Fruit fly (Drosophila melanogaster) whole organism, wandering third instar larva: ENCODE measurements around the gene spn-A.

Experiments
- Abd-B ChIP-seq: fragments of >200 bp; optimal IDR thresholded peaks from 2 replicates; lab custom pipeline; 2017; ENCODE audit warnings: missing biosample characterization, missing genetic modification characterization
- CG32264 ChIP-seq: fragments of 200-800 bp; sonication (Bioruptor generic); optimal IDR thresholded peaks from 2 replicates; lab custom pipeline; 2016; ENCODE audit warnings: missing biosample characterization, missing genetic modification characterization
- CG9705 ChIP-seq: fragments of 200-800 bp; sonication (Bioruptor generic); optimal IDR thresholded peaks from 2 replicates; lab custom pipeline; 2018; ENCODE audit warnings: missing biosample characterization, mild to moderate bottlenecking, missing genetic modification characterization
- CrebA ChIP-seq: fragments of 200-800 bp; sonication (Bioruptor generic); optimal IDR thresholded peaks from 2 replicates; lab custom pipeline; 2016; ENCODE audit warnings: missing biosample characterization, mild to moderate bottlenecking, missing genetic modification characterization, borderline replicate concordance
- Dfd ChIP-seq: fragments of >200 bp; optimal IDR thresholded peaks from 2 replicates; lab custom pipeline; 2017; ENCODE audit warnings: missing biosample characterization, missing genetic modification characterization
- Dif ChIP-seq: fragments of 200-275, 200-300 bp; sonication (Bioruptor generic); optimal IDR thresholded peaks from 2 replicates; lab custom pipeline; 2018; ENCODE audit warnings: missing biosample characterization, missing genetic modification characterization; ENCODE audit not compliant: partially characterized antibody
- GATAd ChIP-seq: sonication (Bioruptor generic); optimal IDR thresholded peaks from 2 replicates; lab custom pipeline; 2016; ENCODE audit warnings: missing biosample characterization, missing genetic modification characterization
- HLH106 ChIP-seq: fragments of 200-800 bp; optimal IDR thresholded peaks from 3 replicates; lab custom pipeline; 2019; ENCODE audit warnings: missing biosample characterization, mild to moderate bottlenecking, missing genetic modification characterization, moderate library complexity
- Hnf4 ChIP-seq: fragments of 200-800 bp; sonication (Bioruptor generic); optimal IDR thresholded peaks from 2 replicates; lab custom pipeline; 2016; ENCODE audit warnings: missing biosample characterization, mild to moderate bottlenecking, missing genetic modification characterization
- Hr78 ChIP-seq: fragments of >200 bp; optimal IDR thresholded peaks from 2 replicates; lab custom pipeline; 2017; ENCODE audit warnings: missing biosample characterization, missing genetic modification characterization
- Hr83 ChIP-seq: fragments of 200-300 bp; sonication (Bioruptor generic); optimal IDR thresholded peaks from 2 replicates; lab custom pipeline; 2016; ENCODE audit warnings: missing biosample characterization, mild to moderate bottlenecking, missing genetic modification characterization, moderate library complexity; ENCODE audit not compliant: poor library complexity, severe bottlenecking
- Jra ChIP-seq: sonication (Bioruptor generic); optimal IDR thresholded peaks from 2 replicates; lab custom pipeline; 2016; ENCODE audit warnings: missing biosample characterization, missing genetic modification characterization
- Myc ChIP-seq: fragments of >200 bp; optimal IDR thresholded peaks from 2 replicates; lab custom pipeline; 2017
- OdsH ChIP-seq: fragments of 200-800 bp; sonication (Bioruptor generic); optimal IDR thresholded peaks from 2 replicates; lab custom pipeline; 2016; ENCODE audit warnings: missing biosample characterization, mild to moderate bottlenecking, missing genetic modification characterization
- Rel ChIP-seq, 2 experiments: fragments of 200-800 bp; sonication (Bioruptor generic) in 1 of 2; optimal IDR thresholded peaks; 2 replicates in 1 of 2; 3 replicates in 1 of 2; lab custom pipeline; 2016 to 2019; ENCODE audit warnings: mild to moderate bottlenecking in 2 of 2, missing biosample characterization in 2 of 2, missing genetic modification characterization in 2 of 2, moderate library complexity in 1 of 2
- Sp1 ChIP-seq: fragments of 200-800 bp; sonication (Bioruptor generic); optimal IDR thresholded peaks from 3 replicates; lab custom pipeline; 2019; ENCODE audit warnings: missing biosample characterization, mild to moderate bottlenecking, missing genetic modification characterization, moderate library complexity
- Vsx2 ChIP-seq: fragments of 200-300, 225-300 bp; sonication (Bioruptor generic); optimal IDR thresholded peaks from 2 replicates; lab custom pipeline; 2018; ENCODE audit warnings: missing biosample characterization, missing genetic modification characterization; ENCODE audit not compliant: partially characterized antibody
- br ChIP-seq: fragments of 200-800 bp; sonication (Bioruptor generic); optimal IDR thresholded peaks from 2 replicates; lab custom pipeline; 2016; ENCODE audit warnings: missing biosample characterization, missing genetic modification characterization
- brk ChIP-seq: fragments of 200-800 bp; sonication (Bioruptor generic); optimal IDR thresholded peaks from 2 replicates; lab custom pipeline; 2016; ENCODE audit warnings: missing biosample characterization, mild to moderate bottlenecking, missing genetic modification characterization
- dl ChIP-seq, 2 experiments: fragments of 175-275, 200-275 bp in 1 of 2; fragments of 200-275 bp in 1 of 2; sonication (Bioruptor generic); optimal IDR thresholded peaks; lab custom pipeline; 2018; ENCODE audit warnings: mild to moderate bottlenecking in 2 of 2, missing biosample characterization in 2 of 2, missing genetic modification characterization in 2 of 2, moderate library complexity in 2 of 2; ENCODE audit not compliant: partially characterized antibody in 2 of 2, insufficient read depth in 1 of 2
- dmrt93B ChIP-seq: fragments of 200-800 bp; sonication (Bioruptor generic); optimal IDR thresholded peaks from 2 replicates; lab custom pipeline; 2018; ENCODE audit warnings: missing biosample characterization, mild to moderate bottlenecking, missing genetic modification characterization
- ey ChIP-seq: fragments of 200-800 bp; sonication (Bioruptor generic); optimal IDR thresholded peaks from 2 replicates; lab custom pipeline; 2016; ENCODE audit warnings: missing biosample characterization, missing genetic modification characterization
- foxo ChIP-seq, 2 experiments: fragments of 200-800 bp; sonication (Bioruptor generic); optimal IDR thresholded peaks; 2 replicates in 1 of 2; 3 replicates in 1 of 2; lab custom pipeline; 2016 to 2017; ENCODE audit warnings: missing biosample characterization in 2 of 2, missing genetic modification characterization in 2 of 2
- fru ChIP-seq: fragments of 200-800 bp; sonication (Bioruptor generic); optimal IDR thresholded peaks from 3 replicates; lab custom pipeline; 2016; ENCODE audit warnings: missing biosample characterization, mild to moderate bottlenecking, missing genetic modification characterization
- h ChIP-seq: fragments of 200-800 bp; sonication (Bioruptor generic); optimal IDR thresholded peaks from 3 replicates; lab custom pipeline; 2016; ENCODE audit warnings: missing biosample characterization, mild to moderate bottlenecking, missing genetic modification characterization
- jim ChIP-seq: fragments of 175-275, 200-325 bp; sonication (Bioruptor generic); optimal IDR thresholded peaks from 2 replicates; lab custom pipeline; 2016; ENCODE audit warnings: missing biosample characterization, mild to moderate bottlenecking, missing genetic modification characterization
- lola ChIP-seq: fragments of >200 bp; optimal IDR thresholded peaks from 2 replicates; lab custom pipeline; 2017; ENCODE audit warnings: missing biosample characterization, missing genetic modification characterization
- pan ChIP-seq: fragments of >200 bp; optimal IDR thresholded peaks from 2 replicates; lab custom pipeline; 2017
- psq ChIP-seq: fragments of 200-800 bp; sonication (Bioruptor generic); optimal IDR thresholded peaks from 3 replicates; lab custom pipeline; 2017; ENCODE audit warnings: missing biosample characterization, mild to moderate bottlenecking, missing genetic modification characterization, moderate library complexity
- rgr ChIP-seq: fragments of 200-800 bp; sonication (Bioruptor generic); optimal IDR thresholded peaks from 3 replicates; lab custom pipeline; 2016; ENCODE audit warnings: missing biosample characterization, mild to moderate bottlenecking, missing genetic modification characterization
- sage ChIP-seq: fragments of 200-800 bp; sonication (Bioruptor generic); optimal IDR thresholded peaks from 2 replicates; lab custom pipeline; 2016; ENCODE audit warnings: missing biosample characterization, mild to moderate bottlenecking, missing genetic modification characterization
- sv ChIP-seq: fragments of 200-800 bp; sonication (Bioruptor generic); optimal IDR thresholded peaks from 3 replicates; lab custom pipeline; 2016; ENCODE audit warnings: missing biosample characterization, missing genetic modification characterization
- tai ChIP-seq: sonication (Bioruptor generic); optimal IDR thresholded peaks from 2 replicates; lab custom pipeline; 2016; ENCODE audit warnings: missing biosample characterization, missing genetic modification characterization
- usp ChIP-seq: fragments of >200 bp; optimal IDR thresholded peaks from 2 replicates; lab custom pipeline; 2017; ENCODE audit warnings: missing biosample characterization, missing genetic modification characterization

The spn-A gene

DNA sequence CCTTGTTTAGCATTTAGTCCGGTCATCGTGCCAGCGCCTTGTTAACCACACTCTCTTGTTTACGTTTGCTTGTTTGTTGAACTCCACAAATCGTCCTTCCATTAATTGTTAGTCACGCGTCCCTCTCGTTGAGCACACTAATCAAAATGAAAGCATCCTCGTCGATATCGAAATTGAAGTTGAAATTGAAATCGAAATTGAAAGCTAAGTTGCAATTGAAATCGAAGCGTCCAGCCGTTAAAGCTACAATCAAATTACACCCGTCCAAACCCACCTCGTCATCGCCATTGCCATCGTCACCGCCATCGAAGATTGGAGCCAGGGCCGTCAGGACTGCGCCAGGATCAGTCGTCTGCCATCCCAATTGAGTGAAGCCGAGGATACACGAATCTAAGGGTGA is 32.4 kb downstream of the spn-A start:
- no peak for TF ChIP-seq ey
- no peak for TF ChIP-seq jim (GFP tag; lab: Kevin White, UChicago)
- TF ChIP-seq psq (GFP tag; lab: Kevin White, UChicago) = no peak
- no peak for TF ChIP-seq br (GFP tag; lab: Kevin White, UChicago)
- TF ChIP-seq Sp1 = no peak
- TF ChIP-seq foxo (GFP tag; optimal IDR thresholded peaks at IDR 0.05; lab: Kevin White, UChicago) = no peak
- no peak for TF ChIP-seq HLH106
- no peak for TF ChIP-seq h (GFP tag; lab: Kevin White, UChicago)
- TF ChIP-seq CG9705 (GFP tag; lab: Kevin White, UChicago) = no peak
- no peak for TF ChIP-seq CrebA (GFP tag; lab: Kevin White, UChicago)
- TF ChIP-seq tai (GFP tag; lab: Kevin White, UChicago) = no peak
- TF ChIP-seq pan = no peak
- TF ChIP-seq Dif (GFP tag; lab: Kevin White, UChicago) = no peak
- TF ChIP-seq, all 38 proteins: peak for 0

DNA sequence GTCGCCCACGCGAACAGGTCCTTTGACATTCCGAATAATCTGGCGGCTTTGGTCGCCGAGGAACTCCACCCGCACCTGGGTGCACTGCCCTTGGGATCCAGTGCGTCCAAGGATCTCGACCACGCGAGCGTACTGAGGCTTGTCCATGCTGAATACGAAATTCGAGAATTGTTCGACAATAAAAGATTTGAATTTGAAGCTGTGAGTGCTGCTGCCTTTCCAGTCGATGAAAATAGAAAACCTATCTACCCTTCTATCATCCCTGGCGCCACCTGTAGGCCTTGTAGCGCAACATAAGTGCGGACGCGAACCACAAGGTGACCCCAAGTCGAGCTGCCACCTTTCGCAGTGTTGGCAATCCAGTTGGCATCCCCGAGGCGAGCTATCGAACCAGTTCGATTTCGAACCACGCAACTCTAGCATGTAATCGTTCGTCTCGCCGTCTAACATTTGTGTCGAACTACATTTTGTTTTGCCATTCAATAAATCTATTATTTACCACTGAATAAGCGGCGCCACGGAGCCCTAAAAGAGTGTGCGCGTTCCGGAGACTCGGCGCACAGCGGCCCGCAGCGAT is 33.3 kb downstream of the spn-A start, which contains the start of the genes RpS28a and Axn:
Gene RpS28a, minus strand, starts transcription at position 197 of the 577 bp plus-strand sequence.
Gene Axn, plus strand, starts transcription at position 391 of the 577 bp plus-strand sequence.
- TF ChIP-seq Myc (peak; percentile 72), h (GFP tag; lab: Kevin White, UChicago) (no peak), Hnf4 (GFP tag; lab: Kevin White, UChicago) (no peak), Hr78 (GFP tag; lab: Kevin White, UChicago) (peak; percentile 23)

DNA sequence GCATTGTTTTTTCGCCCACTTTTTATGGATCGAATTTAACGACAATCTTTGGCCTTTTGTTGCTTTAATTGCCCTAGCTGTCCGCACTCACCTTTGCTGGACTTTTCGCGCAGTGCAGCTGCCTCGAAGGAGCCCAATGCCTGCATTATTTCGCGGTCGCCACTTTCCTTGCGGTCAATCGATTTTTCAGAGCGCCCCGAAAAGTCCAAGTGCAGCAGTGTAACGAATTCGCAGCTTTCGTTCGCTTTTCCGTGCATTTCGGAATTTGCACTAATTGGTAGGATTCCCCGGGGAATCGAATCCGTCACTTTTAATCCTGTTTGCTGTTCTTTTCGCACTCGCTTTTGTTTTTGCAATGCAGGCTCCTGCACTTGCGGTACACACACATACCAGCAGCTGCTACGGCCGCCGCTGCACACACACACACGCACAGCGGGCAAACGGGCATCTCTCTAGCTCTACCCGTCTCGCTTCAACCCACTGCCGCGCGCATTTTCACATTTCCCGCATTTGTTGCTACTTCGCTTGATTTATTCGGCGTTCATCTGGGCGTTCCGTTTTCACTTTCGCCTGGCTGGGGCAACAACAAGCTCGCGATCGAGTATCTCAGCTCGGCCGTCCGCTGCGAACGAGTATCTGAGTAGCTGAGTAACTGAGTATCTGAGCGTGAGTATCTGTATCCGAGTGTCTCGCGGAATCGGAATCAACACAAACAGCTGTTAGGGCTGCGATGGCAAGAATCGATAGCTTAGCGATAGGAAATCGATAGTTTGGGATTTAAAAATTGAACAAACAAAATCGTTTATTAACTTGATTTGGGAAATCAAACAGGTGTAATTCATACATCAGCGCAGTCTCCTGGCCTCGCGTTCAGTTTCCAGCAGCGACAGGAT is 34.0 kb downstream of the spn-A start, which contains the start of gene Mgat2:
Gene Mgat2, minus strand, starts transcription at position 663 of the 893 bp plus-strand sequence.
- no peak for TF ChIP-seq pan
- TF ChIP-seq Rel (GFP tag; optimal IDR thresholded peaks at IDR 0.05; lab: Kevin White, UChicago) = no peak
- TF ChIP-seq Rel (tag; optimal IDR thresholded peaks at IDR 0.05; lab: Kevin White, UChicago) = peak; percentile 70
- peak in 1 of 2 experiments; percentile 41 for TF ChIP-seq dl (GFP tag; optimal IDR thresholded peaks at IDR 0.05; lab: Kevin White, UChicago; ENCODE audit: insufficient read depth in 1 of 2, partially characterized antibody in 2 of 2)
- peak; percentile 11 for TF ChIP-seq psq (GFP tag; lab: Kevin White, UChicago)
- peak; percentile 19 for TF ChIP-seq br (GFP tag; lab: Kevin White, UChicago)
- peak; percentile 81 for TF ChIP-seq Dif (GFP tag; lab: Kevin White, UChicago)
- peak; percentile 59 for TF ChIP-seq Jra (GFP tag; lab: Kevin White, UChicago)
- TF ChIP-seq Vsx2 = peak; percentile 26
- no peak for TF ChIP-seq Hnf4 (GFP tag; lab: Kevin White, UChicago)
- TF ChIP-seq Sp1 = peak; percentile 57
- TF ChIP-seq, all 38 proteins: peak for 8

DNA sequence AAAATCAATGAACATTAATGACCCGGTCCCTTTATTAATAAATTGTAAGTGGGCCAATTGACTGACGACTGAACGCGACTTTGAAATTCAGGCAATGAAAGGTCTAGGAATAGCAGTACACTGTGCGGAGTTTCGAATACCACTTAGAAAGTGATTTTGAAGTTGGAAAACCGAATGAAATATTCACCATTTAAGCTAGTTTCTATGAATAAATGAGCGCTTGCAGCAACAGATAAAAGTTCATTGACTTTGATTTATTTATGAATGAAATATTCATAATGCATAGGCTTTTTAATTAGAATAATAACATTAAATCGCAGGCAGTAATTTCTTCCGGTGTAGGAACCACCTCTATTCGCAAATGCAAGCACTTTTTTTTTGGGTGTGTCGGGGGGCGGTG is 34.8 kb downstream of the spn-A start:
- no peak for TF ChIP-seq dmrt93B
- peak; percentile 7 for TF ChIP-seq Sp1
- peak; percentile 22 for TF ChIP-seq fru
- TF ChIP-seq psq (GFP tag; lab: Kevin White, UChicago) = peak; percentile 14
- TF ChIP-seq foxo (GFP tag; optimal IDR thresholded peaks at IDR 0.05; lab: Kevin White, UChicago) = peak in 1 of 2 experiments; percentile 12
- TF ChIP-seq Hr83 (GFP tag; lab: Kevin White, UChicago) = no peak
- peak; percentile 20 for TF ChIP-seq ey
- TF ChIP-seq rgr (GFP tag; lab: Kevin White, UChicago) = peak; percentile 33
- TF ChIP-seq Dfd (GFP tag; lab: Kevin White, UChicago) = no peak
- peak; percentile 38 for TF ChIP-seq h (GFP tag; lab: Kevin White, UChicago)
- TF ChIP-seq, all 38 proteins: peak for 7

DNA sequence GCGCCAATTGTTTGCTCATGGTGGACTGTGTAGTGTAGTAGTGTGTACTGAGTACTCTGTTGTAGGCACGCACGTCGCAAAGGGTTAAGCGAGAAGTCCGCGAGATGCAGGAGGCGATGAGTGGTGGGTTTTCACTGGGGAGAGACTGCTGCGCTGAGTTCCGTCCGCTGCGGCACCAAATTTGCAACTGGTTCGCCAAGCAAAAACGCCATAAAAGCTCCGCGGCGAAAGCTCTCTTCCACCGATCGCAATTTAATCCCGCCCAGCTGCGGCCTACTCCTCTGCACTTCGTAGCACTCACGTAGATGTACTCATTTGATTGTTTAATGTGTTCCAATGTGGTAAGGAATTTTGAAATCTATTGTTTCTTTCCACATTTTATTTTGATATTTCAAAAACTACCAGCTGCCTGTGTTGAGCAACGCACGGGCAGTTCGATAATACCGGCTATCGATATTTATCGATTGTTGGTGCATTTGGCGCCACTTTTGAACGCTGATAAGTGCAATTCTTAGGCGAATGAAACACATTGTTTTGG is 40.8 kb downstream of the spn-A start, which contains the start of gene CG7920:
Gene CG7920, minus strand, starts transcription at position 308 of the 538 bp plus-strand sequence.
- TF ChIP-seq OdsH (GFP tag; lab: Kevin White, UChicago) (peak; percentile 19), GATAd (peak; percentile 82), h (GFP tag; lab: Kevin White, UChicago) (peak; percentile 51), HLH106 (no peak), Jra (GFP tag; lab: Kevin White, UChicago) (peak; percentile 53), Dfd (GFP tag; lab: Kevin White, UChicago) (no peak), Hr83 (GFP tag; lab: Kevin White, UChicago) (no peak), br (GFP tag; lab: Kevin White, UChicago) (peak; percentile 4), lola (GFP tag; lab: Kevin White, UChicago) (no peak), usp (GFP tag; lab: Kevin White, UChicago) (no peak), Myc (peak; percentile 1), CG32264 (GFP tag; lab: Kevin White, UChicago) (no peak), Dif (GFP tag; lab: Kevin White, UChicago) (peak; percentile 54), brk (GFP tag; lab: Kevin White, UChicago) (no peak), Abd-B (GFP tag; lab: Kevin White, UChicago) (no peak), sv (GFP tag; lab: Kevin White, UChicago) (no peak), dmrt93B (no peak), Hnf4 (GFP tag; lab: Kevin White, UChicago) (peak; percentile 58), sage (no peak), Rel (GFP tag; optimal IDR thresholded peaks at IDR 0.05; lab: Kevin White, UChicago) (no peak), Rel (tag; optimal IDR thresholded peaks at IDR 0.05; lab: Kevin White, UChicago) (peak; percentile 70), CrebA (GFP tag; lab: Kevin White, UChicago) (no peak), Hr78 (GFP tag; lab: Kevin White, UChicago) (no peak), tai (GFP tag; lab: Kevin White, UChicago) (no peak), foxo (GFP tag; optimal IDR thresholded peaks at IDR 0.05; lab: Kevin White, UChicago) (peak in 1 of 2 experiments; percentile 52)
